Worm (Caenorhabditis elegans): ENCODE measurements around the gene gba-4.
"Not testable (repeated sequence)": the region's sequence is repeated elsewhere in the genome, so short reads cannot be mapped to it uniquely, and the experiment has no call there.

Gene gba-4

ce11 chrIV:5303030-5303429 is 47.7 kb downstream of the gba-4 start, which contains the start of gene ZK354.7:
Gene ZK354.7 (minus strand): TSS chrIV:5303130.
- TF ChIP-seq elt-1 (tag; optimal IDR thresholded peaks at IDR 0.05; ENCODE audit: borderline replicate concordance, insufficient read depth) (no peak), hlh-1 (tag; optimal IDR thresholded peaks at IDR 0.05) (no peak), unc-62 (GFP tag; optimal IDR thresholded peaks at IDR 0.05) (no peak), nhr-28 (tag; optimal IDR thresholded peaks at IDR 0.05) (no peak), nhr-76 (tag; optimal IDR thresholded peaks at IDR 0.05) (no peak), M03D4.4 (tag; optimal IDR thresholded peaks at IDR 0.05) (no peak), sptf-1 (tag; optimal IDR thresholded peaks at IDR 0.05) (no peak), drap-1 (GFP tag; optimal IDR thresholded peaks at IDR 0.05) (no peak)

ce11 chrIV:5297436-5298012 is 53.2 kb downstream of the gba-4 start, which contains the start of the genes ZK354.6 and msp-113:
Gene ZK354.6 (minus strand): TSS chrIV:5297536.
Gene msp-113 (plus strand): TSS chrIV:5297962.
- TF ChIP-seq ceh-39 (tag; optimal IDR thresholded peaks at IDR 0.05) (no peak), sptf-1 (tag; optimal IDR thresholded peaks at IDR 0.05) (no peak), mep-1 (tag; optimal IDR thresholded peaks at IDR 0.05) (no peak), lin-13 (tag; optimal IDR thresholded peaks at IDR 0.05) (no peak), unc-120 (tag; optimal IDR thresholded peaks at IDR 0.05; ENCODE audit: poor library complexity, severe bottlenecking) (no peak), nhr-76 (tag; optimal IDR thresholded peaks at IDR 0.05) (no peak), unc-39 (tag; optimal IDR thresholded peaks at IDR 0.05) (no peak), drap-1 (GFP tag; optimal IDR thresholded peaks at IDR 0.05) (no peak), sem-2 (GFP tag; optimal IDR thresholded peaks at IDR 0.05) (no peak), elt-3 (tag; optimal IDR thresholded peaks at IDR 0.05) (no peak), tbx-8 (GFP tag; optimal IDR thresholded peaks at IDR 0.05) (no peak), nhr-237 (tag; optimal IDR thresholded peaks at IDR 0.05) (no peak), hlh-1 (tag; optimal IDR thresholded peaks at IDR 0.05) (no peak), blmp-1 (tag; optimal IDR thresholded peaks at IDR 0.05) (no peak)

ce11 chrIV:5295240-5295639 is 55.5 kb downstream of the gba-4 start, which contains the start of gene msp-51:
Gene msp-51 (minus strand): TSS chrIV:5295340.
- not testable (repeated sequence) for TF ChIP-seq unc-62 (GFP tag; optimal IDR thresholded peaks at IDR 0.05); sptf-1 (tag; optimal IDR thresholded peaks at IDR 0.05); tbx-8 (GFP tag; optimal IDR thresholded peaks at IDR 0.05)

Measured in whole organism, mixed stage, embryonic.